Worm (Caenorhabditis elegans) whole organism, L2 larva: ENCODE results near the gene ZK381.62.

ENCODE experiments used
- F13H6.1 ChIP-seq: sonication (generic microtip); optimal IDR thresholded peaks from 2 replicates; lab custom pipeline; 2016; ENCODE audit warnings: missing genetic modification characterization, missing compliant biosample characterization
- nhr-77 ChIP-seq: fragments of 150-350 bp; optimal IDR thresholded peaks from 2 replicates; lab custom pipeline; 2014; ENCODE audit warnings: missing biosample characterization, missing genetic modification characterization
- snpc-4 ChIP-seq: fragments of 150-350 bp; optimal IDR thresholded peaks from 2 replicates; lab custom pipeline; 2014; ENCODE audit warnings: missing biosample characterization, missing genetic modification characterization
- unc-62 ChIP-seq: fragments of 150-350 bp; optimal IDR thresholded peaks from 2 replicates; lab custom pipeline; 2014; ENCODE audit warnings: missing biosample characterization, missing genetic modification reagents, missing genetic modification characterization
- zag-1 ChIP-seq: fragments of 150-350 bp; optimal IDR thresholded peaks from 2 replicates; lab custom pipeline; 2014; ENCODE audit warnings: missing biosample characterization, missing genetic modification characterization

DNA sequence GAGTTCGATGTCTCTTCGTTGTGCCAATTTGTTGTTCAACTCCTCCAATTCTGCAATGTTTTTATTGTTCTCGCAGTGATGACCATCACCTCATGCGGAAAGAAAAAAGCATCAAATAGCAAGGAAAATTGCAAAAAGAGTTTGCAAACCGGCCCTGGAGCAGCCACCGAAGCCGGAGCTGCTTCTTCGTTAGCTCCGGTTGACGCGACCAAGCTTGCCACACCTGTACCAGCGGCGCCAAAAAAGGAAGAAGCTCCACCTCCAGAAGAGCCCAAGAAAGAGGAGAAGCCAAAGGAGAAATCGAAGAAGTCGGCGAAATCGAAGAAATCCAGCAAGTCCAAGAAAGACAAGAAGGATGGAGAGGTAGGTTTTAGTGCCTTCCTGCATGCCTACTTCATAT, 39.1 kb upstream of the ZK381.62 start:
- TF ChIP-seq unc-62 (GFP tag; lab: Kevin White, UChicago) (no peak), zag-1 (tag; lab: Kevin White, UChicago) (no peak), F13H6.1 (tag; lab: Kevin White, UChicago) (no peak), snpc-4 (no peak), nhr-77 (tag; lab: Kevin White, UChicago) (no peak)
